Worm (Caenorhabditis elegans) whole organism, L1 larva: ENCODE measurements around the gene kcnl-3.
A peak's percentile ranks its signal among the peaks of the same experiment; 100 is the strongest.

Experiments used
- C04F5.9 ChIP-seq: sonication (generic microtip); optimal IDR thresholded peaks from 2 replicates; lab custom pipeline; 2016; ENCODE audit warnings: missing genetic modification characterization, missing compliant biosample characterization
- C16A3.4 ChIP-seq: fragments of 150-350 bp; optimal IDR thresholded peaks from 2 replicates; lab custom pipeline; 2014; ENCODE audit warnings: missing biosample characterization, missing genetic modification characterization
- C34B4.2 ChIP-seq: sonication (generic microtip); optimal IDR thresholded peaks from 2 replicates; lab custom pipeline; 2017; ENCODE audit warnings: mild to moderate bottlenecking, missing genetic modification characterization, missing compliant biosample characterization
- aha-1 ChIP-seq: fragments of 150-350 bp; optimal IDR thresholded peaks from 2 replicates; lab custom pipeline; 2014; ENCODE audit warnings: missing biosample characterization, missing genetic modification characterization
- ama-1 ChIP-seq: fragments of 150-350 bp; optimal IDR thresholded peaks from 2 replicates; lab custom pipeline; 2014
- ceh-88 ChIP-seq: fragments of 200-800 bp; sonication (Bioruptor generic); IDR thresholded peaks from 2 replicates; pipeline ENCODE4 v1.3.6; 2022; ENCODE audit warnings: missing genetic modification characterization, missing compliant biosample characterization
- ceh-90 ChIP-seq: sonication (generic microtip); optimal IDR thresholded peaks from 2 replicates; lab custom pipeline; 2016; ENCODE audit warnings: missing genetic modification characterization, missing compliant biosample characterization
- dsc-1 ChIP-seq: sonication (generic microtip); optimal IDR thresholded peaks from 2 replicates; lab custom pipeline; 2016; ENCODE audit warnings: mild to moderate bottlenecking, missing genetic modification characterization, missing compliant biosample characterization
- efl-1 ChIP-seq, 4 experiments: fragments of 150-350 bp; optimal IDR thresholded peaks in 3 of 4; peaks in 1 of 4; 1 replicate in 1 of 4; 2 replicates in 3 of 4; lab custom pipeline; 2014; ENCODE audit warnings: missing biosample characterization in 2 of 4, missing genetic modification characterization in 2 of 4, missing genetic modification reagents in 2 of 4
- elt-2 ChIP-seq: sonication (generic microtip); optimal IDR thresholded peaks from 2 replicates; lab custom pipeline; 2016; ENCODE audit warnings: missing genetic modification characterization, mild to moderate bottlenecking, inconsistent platforms, missing compliant biosample characterization, missing genetic modification reagents
- elt-3 ChIP-seq, 6 experiments: fragments of 150-350 bp in 1 of 6; sonication (generic microtip); optimal IDR thresholded peaks; 2 replicates each; lab custom pipeline; 2017 to 2018; ENCODE audit warnings: missing biosample characterization in 6 of 6, missing genetic modification characterization in 6 of 6, inconsistent platforms in 1 of 6
- ets-5 ChIP-seq: fragments of 200-800 bp; sonication (Bioruptor generic); IDR thresholded peaks from 2 replicates; pipeline ENCODE4 v1.3.6; 2022; ENCODE audit warnings: missing genetic modification characterization, missing compliant biosample characterization
- fkh-10 ChIP-seq: sonication (generic microtip); optimal IDR thresholded peaks from 2 replicates; lab custom pipeline; 2017; ENCODE audit warnings: missing biosample characterization, missing genetic modification reagents, missing genetic modification characterization
- fkh-4 ChIP-seq: sonication (generic microtip); optimal IDR thresholded peaks from 2 replicates; lab custom pipeline; 2016; ENCODE audit warnings: missing compliant biosample characterization, missing genetic modification characterization, borderline replicate concordance
- fkh-8 ChIP-seq: sonication (generic microtip); optimal IDR thresholded peaks from 2 replicates; lab custom pipeline; 2016; ENCODE audit warnings: mild to moderate bottlenecking, missing genetic modification characterization, missing compliant biosample characterization
- grh-1 ChIP-seq: fragments of 200-800 bp; sonication (Bioruptor generic); IDR thresholded peaks from 2 replicates; pipeline ENCODE4 v1.3.6; 2022; ENCODE audit warnings: missing genetic modification reagents, missing genetic modification characterization, missing compliant biosample characterization
- hlh-4 ChIP-seq: sonication (generic microtip); optimal IDR thresholded peaks from 2 replicates; lab custom pipeline; 2016; ENCODE audit warnings: mild to moderate bottlenecking, missing genetic modification characterization, missing compliant biosample characterization
- hpl-2 ChIP-seq: fragments of 150-350 bp; optimal IDR thresholded peaks from 2 replicates; lab custom pipeline; 2014; ENCODE audit warnings: missing biosample characterization, missing genetic modification reagents, missing genetic modification characterization
- irx-1 ChIP-seq: sonication (generic microtip); optimal IDR thresholded peaks from 2 replicates; lab custom pipeline; 2016; ENCODE audit warnings: missing genetic modification characterization, missing compliant biosample characterization
- jun-1 ChIP-seq: fragments of 150-350 bp; optimal IDR thresholded peaks from 2 replicates; lab custom pipeline; 2014; ENCODE audit warnings: missing biosample characterization, missing genetic modification reagents, missing genetic modification characterization
- lin-13 ChIP-seq: fragments of 150-350 bp; optimal IDR thresholded peaks from 2 replicates; lab custom pipeline; 2014; ENCODE audit warnings: missing biosample characterization, missing genetic modification reagents, missing genetic modification characterization
- lin-35 ChIP-seq, 2 experiments: fragments of 150-350 bp; optimal IDR thresholded peaks; 2 replicates each; lab custom pipeline; 2014; ENCODE audit warnings: missing biosample characterization in 2 of 2, missing genetic modification characterization in 2 of 2, missing genetic modification reagents in 2 of 2
- lin-39 ChIP-seq: fragments of 150-350 bp; optimal IDR thresholded peaks from 2 replicates; lab custom pipeline; 2014; ENCODE audit warnings: missing biosample characterization, missing genetic modification reagents, missing genetic modification characterization
- lsy-2 ChIP-seq, 2 experiments: fragments of 150-350 bp; optimal IDR thresholded peaks; 2 replicates each; lab custom pipeline; 2014; ENCODE audit warnings: missing biosample characterization in 2 of 2, missing genetic modification characterization in 2 of 2
- mab-9 ChIP-seq: fragments of 200-800 bp; sonication (Bioruptor generic); IDR thresholded peaks from 2 replicates; pipeline ENCODE4 v1.3.6; 2022; ENCODE audit warnings: missing genetic modification reagents, missing genetic modification characterization, missing compliant biosample characterization
- nhr-19 ChIP-seq: fragments of 200-800 bp; sonication (Bioruptor generic); conservative IDR thresholded peaks from 2 replicates; pipeline ENCODE4 v1.3.6; 2022; ENCODE audit warnings: missing genetic modification characterization, missing compliant biosample characterization
- nhr-20 ChIP-seq: sonication (generic microtip); optimal IDR thresholded peaks from 2 replicates; lab custom pipeline; 2016; ENCODE audit warnings: mild to moderate bottlenecking, missing genetic modification characterization, missing compliant biosample characterization
- nhr-28 ChIP-seq: fragments of 150-350 bp; optimal IDR thresholded peaks from 2 replicates; lab custom pipeline; 2014; ENCODE audit warnings: missing biosample characterization, missing genetic modification characterization
- nhr-47 ChIP-seq: sonication (generic microtip); optimal IDR thresholded peaks from 2 replicates; lab custom pipeline; 2016; ENCODE audit warnings: mild to moderate bottlenecking, missing genetic modification characterization, moderate library complexity, missing compliant biosample characterization
- nhr-71 ChIP-seq: sonication (generic microtip); optimal IDR thresholded peaks from 2 replicates; lab custom pipeline; 2016; ENCODE audit warnings: mild to moderate bottlenecking, missing genetic modification characterization, moderate library complexity, missing compliant biosample characterization
- nhr-85 ChIP-seq: sonication (generic microtip); peaks from one replicate; lab custom pipeline; 2016; ENCODE audit warnings: missing genetic modification characterization, inconsistent platforms, missing compliant biosample characterization
- nhr-90 ChIP-seq: sonication (generic microtip); optimal IDR thresholded peaks from 2 replicates; lab custom pipeline; 2016; ENCODE audit warnings: mild to moderate bottlenecking, missing genetic modification characterization, missing compliant biosample characterization; ENCODE audit not compliant: poor library complexity
- pqm-1 ChIP-seq: sonication (generic microtip); optimal IDR thresholded peaks from 3 replicates; lab custom pipeline; 2017; ENCODE audit warnings: missing biosample characterization, missing genetic modification characterization
- rnt-1 ChIP-seq: sonication (generic microtip); optimal IDR thresholded peaks from 2 replicates; lab custom pipeline; 2016; ENCODE audit warnings: mild to moderate bottlenecking, missing genetic modification characterization, moderate library complexity, missing compliant biosample characterization
- skn-1 ChIP-seq: fragments of 150-350 bp; optimal IDR thresholded peaks from 2 replicates; lab custom pipeline; 2014; ENCODE audit warnings: missing biosample characterization, missing genetic modification characterization
- snpc-4 ChIP-seq: fragments of 150-350 bp; optimal IDR thresholded peaks from 2 replicates; lab custom pipeline; 2014; ENCODE audit warnings: missing biosample characterization, missing genetic modification characterization
- snu-23 ChIP-seq: sonication (generic microtip); optimal IDR thresholded peaks from 2 replicates; lab custom pipeline; 2016; ENCODE audit warnings: missing genetic modification characterization, missing compliant biosample characterization
- sptf-1 ChIP-seq: fragments of 150-350 bp; optimal IDR thresholded peaks from 2 replicates; lab custom pipeline; 2014; ENCODE audit warnings: missing biosample characterization, missing genetic modification characterization
- sup-37 ChIP-seq: fragments of 200-800 bp; sonication (Bioruptor generic); optimal IDR thresholded peaks from 2 replicates; lab custom pipeline; 2018; ENCODE audit warnings: mild to moderate bottlenecking, missing genetic modification characterization, missing compliant biosample characterization
- swsn-7 ChIP-seq: sonication (generic microtip); optimal IDR thresholded peaks from 2 replicates; lab custom pipeline; 2016; ENCODE audit warnings: missing genetic modification characterization, missing compliant biosample characterization
- tbx-2 ChIP-seq: sonication (generic microtip); optimal IDR thresholded peaks from 2 replicates; lab custom pipeline; 2016; ENCODE audit warnings: missing genetic modification characterization, missing compliant biosample characterization
- unc-130 ChIP-seq: fragments of 150-350 bp; optimal IDR thresholded peaks from 2 replicates; lab custom pipeline; 2017; ENCODE audit warnings: missing biosample characterization, missing genetic modification characterization, inconsistent platforms
- xbp-1 ChIP-seq: sonication (generic microtip); optimal IDR thresholded peaks from 2 replicates; lab custom pipeline; 2016; ENCODE audit warnings: missing genetic modification characterization, missing compliant biosample characterization
- ztf-11 ChIP-seq, 2 experiments: sonication (generic microtip); optimal IDR thresholded peaks; 2 replicates each; lab custom pipeline; 2016 to 2017; ENCODE audit warnings: missing genetic modification characterization in 2 of 2, missing biosample characterization in 1 of 2, missing compliant biosample characterization in 1 of 2
- ztf-4 ChIP-seq: fragments of 150-350 bp; optimal IDR thresholded peaks from 2 replicates; lab custom pipeline; 2014; ENCODE audit warnings: missing biosample characterization, missing genetic modification characterization

kcnl-3 gene

ce11 chrX:5407271-5407670 is 20.6 kb downstream of the kcnl-3 start:
- TF ChIP-seq aha-1 (tag; lab: Kevin White, UChicago): no peak
- no peak for TF ChIP-seq snpc-4 (tag; lab: Kevin White, UChicago)
- no peak for TF ChIP-seq tbx-2 (tag; lab: Kevin White, UChicago)
- no peak for TF ChIP-seq fkh-10 (GFP tag; lab: Kevin White, UChicago)
- no peak for TF ChIP-seq mab-9 (GFP tag; lab: Robert Waterston, UW)
- TF ChIP-seq fkh-4 (tag; lab: Kevin White, UChicago): no peak
- TF ChIP-seq nhr-90 (tag; lab: Kevin White, UChicago): no peak
- no peak for TF ChIP-seq lsy-2 (tag; optimal IDR thresholded peaks at IDR 0.05; lab: Kevin White, UChicago)
- TF ChIP-seq skn-1 (tag; lab: Kevin White, UChicago): no peak
- TF ChIP-seq hpl-2 (GFP tag; lab: Kevin White, UChicago): no peak
- TF ChIP-seq nhr-47 (tag; lab: Kevin White, UChicago): no peak
- peak; percentile 13 for TF ChIP-seq C16A3.4 (tag; lab: Kevin White, UChicago)
- no peak for TF ChIP-seq sup-37 (GFP tag; lab: Kevin White, UChicago)
- no peak for TF ChIP-seq grh-1
- TF ChIP-seq pqm-1 (tag; lab: Kevin White, UChicago): no peak
- TF ChIP-seq unc-130: no peak
- no peak for TF ChIP-seq efl-1 (optimal IDR thresholded peaks at IDR 0.05; lab: Kevin White, UChicago)
- peak in 1 of 2 experiments; percentile 24 for TF ChIP-seq efl-1 (GFP tag; optimal IDR thresholded peaks at IDR 0.05 in 1 of 2; lab: Kevin White, UChicago)
- TF ChIP-seq snu-23 (GFP tag; lab: Kevin White, UChicago): peak; percentile 35
- no peak for TF ChIP-seq C34B4.2 (tag; lab: Kevin White, UChicago)
- no peak for TF ChIP-seq C04F5.9 (tag; lab: Kevin White, UChicago)
- peak; percentile 10 for TF ChIP-seq swsn-7 (tag; lab: Kevin White, UChicago)
- no peak for TF ChIP-seq ztf-11 (tag; optimal IDR thresholded peaks at IDR 0.05; lab: Kevin White, UChicago)
- peak; percentile 16 for TF ChIP-seq nhr-20
- TF ChIP-seq hlh-4 (tag; lab: Kevin White, UChicago): no peak
- peak; percentile 39 for TF ChIP-seq dsc-1 (tag; lab: Kevin White, UChicago)
- TF ChIP-seq xbp-1: no peak
- TF ChIP-seq fkh-8: no peak
- peak; percentile 48 for TF ChIP-seq rnt-1
- 0 out of 2 replicates have a peak, but pooled peaks have one; percentile 16 for TF ChIP-seq ceh-88 (GFP tag; lab: Robert Waterston, UW)
- no peak for TF ChIP-seq lin-39 (tag; lab: Kevin White, UChicago)
- no peak for TF ChIP-seq nhr-71 (tag; lab: Kevin White, UChicago)
- no peak for TF ChIP-seq nhr-28 (tag; lab: Kevin White, UChicago)
- TF ChIP-seq irx-1 (tag; lab: Kevin White, UChicago): no peak
- peak; percentile 70 for TF ChIP-seq nhr-85 (tag; lab: Kevin White, UChicago)
- TF ChIP-seq lin-35 (GFP tag; optimal IDR thresholded peaks at IDR 0.05; lab: Kevin White, UChicago): peak in 1 of 2 experiments; percentile 45
- no peak for TF ChIP-seq elt-2 (tag; lab: Kevin White, UChicago)
- TF ChIP-seq nhr-19 (GFP tag; lab: Robert Waterston, UW): peak; percentile 25; the same call in 1 of the 2 replicates
- no peak for TF ChIP-seq ceh-90 (tag; lab: Kevin White, UChicago)

- TF ChIP-seq ets-5 (GFP tag; lab: Robert Waterston, UW) (no peak), lin-13 (GFP tag; lab: Kevin White, UChicago) (no peak), sptf-1 (no peak), elt-3 (tag; optimal IDR thresholded peaks at IDR 0.05; lab: Kevin White, UChicago) (no peak), jun-1 (tag; lab: Kevin White, UChicago) (no peak), ztf-11 (tag; optimal IDR thresholded peaks at IDR 0.05; lab: Kevin White, UChicago) (no peak), mab-9 (GFP tag; lab: Robert Waterston, UW) (no peak), C16A3.4 (tag; lab: Kevin White, UChicago) (no peak), nhr-85 (tag; lab: Kevin White, UChicago) (no peak), ceh-88 (GFP tag; lab: Robert Waterston, UW) (no peak), ama-1 (lab: Kevin White, UChicago) (no peak), nhr-19 (GFP tag; lab: Robert Waterston, UW) (no peak), ztf-4 (tag; lab: Kevin White, UChicago) (no peak)
Measured at ce11 chrX:5413510-5413909, 26.9 kb downstream of the kcnl-3 start, which contains the start of gene pks-1. Gene pks-1, plus strand, starts transcription at chrX:5413810.
